Worm (Caenorhabditis elegans): Measurements from ENCODE around the gene nhr-46.

ce11 chrIV:5760656-5761055 lies 3.0 kb upstream of the nhr-46 start:
- TF ChIP-seq pes-1 (GFP tag; IDR thresholded peaks at IDR 0.05) (no peak), ceh-36 (tag; optimal IDR thresholded peaks at IDR 0.05) (no peak), flt-1 (GFP tag; IDR thresholded peaks at IDR 0.05) (no peak), hmg-4 (GFP tag; optimal IDR thresholded peaks at IDR 0.05) (no peak), hmbx-1 (tag; optimal IDR thresholded peaks at IDR 0.05) (no peak), ets-7 (tag; optimal IDR thresholded peaks at IDR 0.05) (no peak)
